Worm (Caenorhabditis elegans) whole organism, dauer: ENCODE results near the gene swd-2.2.

Source experiments
- unc-62 ChIP-seq: sonication (generic microtip); optimal IDR thresholded peaks from 2 replicates; lab custom pipeline; 2017; ENCODE audit warnings: missing biosample characterization, missing genetic modification reagents, missing genetic modification characterization

The swd-2.2 gene

ce11 chrIV:7764319-7764718 lies 9.9 kb upstream of the swd-2.2 start:
- no peak for TF ChIP-seq unc-62 (GFP tag; lab: Kevin White, UChicago)

ce11 chrIV:7770162-7770561 lies 4.0 kb upstream of the swd-2.2 start, which contains the start of gene rdl-1:
rdl-1 (minus strand) TSS chrIV:7770262.
- no peak for TF ChIP-seq unc-62 (GFP tag; lab: Kevin White, UChicago)

ce11 chrIV:7775725-7776124 lies 1.5 kb downstream of the swd-2.2 start, which contains the start of gene swd-2.1:
swd-2.1 (plus strand) TSS chrIV:7776025.
- no peak for TF ChIP-seq unc-62 (GFP tag; lab: Kevin White, UChicago)

ce11 chrIV:7778865-7779264 lies 4.7 kb downstream of the swd-2.2 start, which contains the start of gene rpap-3:
rpap-3 (minus strand) TSS chrIV:7778965.
- TF ChIP-seq unc-62 (GFP tag; lab: Kevin White, UChicago), result no peak

DNA sequence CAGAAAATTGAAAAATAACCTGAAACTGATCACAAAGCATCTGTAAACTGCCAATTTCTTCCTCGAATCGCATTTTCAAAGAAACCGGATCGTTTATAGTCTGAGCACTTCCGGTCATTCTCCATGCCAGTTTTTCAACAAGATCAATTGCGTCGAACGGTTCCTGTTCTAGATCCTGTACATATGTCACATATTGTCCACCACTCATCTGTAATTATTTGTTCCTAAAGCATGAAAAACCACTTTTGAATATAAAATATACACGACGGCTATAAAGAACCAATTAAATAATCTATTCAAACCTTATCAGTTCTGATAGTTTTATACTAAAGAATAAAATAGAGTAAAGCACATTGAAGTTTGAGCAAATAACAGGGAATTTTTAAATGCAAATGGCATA lies 8.1 kb downstream of the swd-2.2 start, which contains the start of gene sec-10:
sec-10 (minus strand) TSS at position 208 of the 400 bp plus-strand sequence.
- no peak for TF ChIP-seq unc-62 (GFP tag; lab: Kevin White, UChicago)

DNA sequence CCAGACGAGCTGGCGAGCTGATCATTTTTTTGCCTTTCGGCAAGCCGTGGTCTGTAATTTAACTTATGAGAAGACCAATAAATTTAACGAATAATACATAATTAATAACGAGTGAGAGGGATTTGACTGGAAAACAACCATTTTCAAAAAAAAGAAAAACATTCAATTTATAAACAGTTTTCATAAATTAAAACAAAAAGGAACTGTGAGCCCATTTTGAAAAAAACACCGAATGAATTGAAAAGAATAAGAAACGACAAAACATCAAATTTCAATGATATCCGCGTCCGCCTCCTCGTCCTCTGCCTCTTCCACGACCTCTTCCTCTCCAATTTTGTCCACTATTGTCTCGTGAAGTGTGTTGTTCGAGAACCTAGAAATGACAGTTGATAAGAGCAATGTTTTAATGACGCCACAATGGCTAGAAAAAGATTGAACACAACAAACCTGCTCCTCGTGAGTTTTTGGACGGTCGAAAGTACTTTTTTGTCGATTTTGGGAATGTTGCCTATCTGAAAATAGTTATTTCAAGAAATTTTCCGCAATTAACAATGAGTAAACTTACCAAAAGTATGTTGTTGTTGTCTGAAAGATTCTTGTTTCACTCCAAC lies 9.7 kb downstream of the swd-2.2 start, which contains the start of gene tag-321:
tag-321 (minus strand) TSS at position 51 of the 611 bp plus-strand sequence.
- TF ChIP-seq unc-62 (GFP tag; lab: Kevin White, UChicago), result no peak

DNA sequence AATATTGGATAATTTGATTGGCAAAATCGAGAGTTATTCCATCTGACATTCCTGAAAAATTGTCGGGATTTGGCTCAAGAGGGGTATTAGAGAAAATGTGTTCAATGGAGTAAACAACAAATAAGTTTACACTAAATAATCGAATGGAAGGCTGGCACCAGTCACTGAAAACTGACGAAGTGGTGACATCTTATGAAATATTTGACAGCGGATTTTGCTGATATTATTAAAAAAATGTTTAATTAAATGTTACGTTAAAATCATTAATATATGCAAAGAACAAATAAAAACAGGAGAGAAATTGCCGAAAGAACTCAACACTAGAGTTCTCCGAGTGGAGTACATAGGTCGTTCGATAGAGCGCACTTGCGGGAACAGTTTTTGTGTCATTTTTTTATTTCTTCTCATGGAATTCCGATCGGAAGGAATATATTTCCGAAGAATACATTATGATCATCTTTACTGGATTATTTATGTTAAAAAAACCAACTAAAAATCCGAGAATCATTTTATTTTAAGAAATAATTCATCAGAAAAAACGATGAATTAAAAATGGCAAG lies 11.4 kb downstream of the swd-2.2 start, which contains the start of gene tag-322:
tag-322 (minus strand) TSS at position 51 of the 560 bp plus-strand sequence.
- no peak for TF ChIP-seq unc-62 (GFP tag; lab: Kevin White, UChicago)

DNA sequence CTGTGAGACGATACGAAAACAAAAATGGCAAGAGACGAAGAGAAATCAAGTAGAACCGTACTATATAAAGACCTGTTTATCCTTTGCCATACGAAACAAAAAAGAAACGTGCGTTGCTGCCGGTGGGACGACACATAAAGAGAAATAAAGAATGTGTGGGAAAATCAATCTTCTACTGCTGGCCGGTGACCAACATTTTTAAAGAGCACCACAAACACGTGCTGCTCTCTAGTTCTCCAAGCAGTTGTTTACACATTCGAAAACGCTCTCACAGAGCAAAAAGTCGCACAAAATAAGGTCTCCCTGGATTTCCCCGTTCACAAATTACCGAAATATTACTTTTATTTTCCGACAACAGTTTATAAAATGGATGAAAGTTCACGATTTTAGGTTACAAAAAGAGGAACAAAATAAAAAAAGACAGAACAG lies 15.3 kb downstream of the swd-2.2 start, which contains the start of gene imp-3:
imp-3 (minus strand) TSS at position 93 of the 429 bp plus-strand sequence.
- no peak for TF ChIP-seq unc-62 (GFP tag; lab: Kevin White, UChicago)

DNA sequence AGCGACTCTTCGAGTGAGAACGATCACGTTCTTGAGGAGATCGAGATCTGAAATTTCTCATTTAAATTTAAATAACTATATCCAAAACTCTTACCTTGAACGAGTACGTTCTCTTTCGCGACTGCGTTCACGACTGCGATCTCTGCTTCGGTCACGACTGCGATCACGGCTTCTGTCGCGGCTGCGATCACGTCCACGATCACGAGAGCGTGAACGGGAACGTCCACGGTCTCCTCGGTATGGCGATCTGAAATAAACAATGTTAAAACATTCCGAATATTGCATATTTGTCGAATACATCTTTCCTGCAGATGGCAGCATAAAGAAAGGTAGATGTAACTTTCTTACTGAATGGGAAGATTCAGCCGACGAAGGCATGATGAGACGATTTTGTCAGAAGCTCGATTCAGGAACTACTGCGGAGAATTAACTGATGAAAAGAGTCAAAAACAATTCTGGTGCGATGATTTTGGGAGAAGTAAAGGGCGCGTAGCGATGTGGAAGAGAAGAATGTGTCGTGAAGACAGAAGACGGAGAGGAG lies 16.0 kb downstream of the swd-2.2 start:
- no peak for TF ChIP-seq unc-62 (GFP tag; lab: Kevin White, UChicago)

ce11 chrIV:7790801-7791588 lies 16.8 kb downstream of the swd-2.2 start, which contains the start of gene rsp-6:
rsp-6 (minus strand) TSS chrIV:7791229.
- TF ChIP-seq unc-62 (GFP tag; lab: Kevin White, UChicago), result no peak

DNA sequence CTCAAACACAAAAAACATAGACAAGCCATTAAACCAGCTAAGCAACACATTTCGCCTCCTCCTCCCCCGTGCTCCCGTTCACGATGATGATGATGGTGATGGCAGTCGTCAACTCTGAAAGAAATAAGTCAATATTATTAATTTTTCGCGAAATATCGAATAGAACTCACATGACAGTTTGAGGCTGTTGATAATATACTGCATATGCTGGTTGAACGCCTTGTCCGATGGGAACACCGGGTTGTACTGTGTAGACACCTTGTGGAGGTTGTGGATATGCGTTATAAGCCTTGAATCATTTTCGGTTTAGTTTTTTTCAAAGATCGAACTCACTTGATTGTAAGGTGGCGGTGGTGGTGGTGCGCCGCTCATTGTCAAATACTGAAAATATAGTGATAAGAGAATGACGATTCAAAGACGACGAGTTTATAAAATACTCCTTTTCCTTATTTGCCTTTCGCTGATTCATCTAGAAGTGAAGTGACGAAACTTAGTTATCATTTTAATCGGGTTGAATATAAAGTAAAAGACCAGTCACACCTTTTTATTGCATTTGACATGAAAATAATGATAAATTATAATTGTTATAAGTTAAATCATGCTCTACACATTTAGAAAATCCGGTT lies 17.7 kb downstream of the swd-2.2 start, which contains the start of gene C33H5.13:
C33H5.13 (minus strand) TSS at position 443 of the 626 bp plus-strand sequence.
- TF ChIP-seq unc-62 (GFP tag; lab: Kevin White, UChicago), result no peak

DNA sequence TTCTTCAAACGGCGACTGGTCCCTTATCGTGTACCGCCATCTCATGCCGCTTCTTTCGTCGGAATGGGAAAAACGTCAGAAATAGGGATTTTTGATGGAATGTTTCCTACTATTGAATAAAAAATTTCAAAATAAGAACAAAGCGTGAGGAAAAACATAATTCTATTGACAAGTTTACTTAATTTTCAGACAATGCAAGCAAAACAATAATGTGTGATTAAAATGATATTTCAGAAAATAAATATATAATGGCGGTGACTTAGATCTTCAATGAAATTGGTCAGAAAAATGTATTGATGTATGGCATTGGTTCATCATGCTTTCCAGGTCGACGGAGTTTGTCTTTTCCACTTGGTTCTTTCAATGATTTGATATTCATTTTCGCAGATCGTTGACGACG lies 20.5 kb downstream of the swd-2.2 start, which contains the start of gene ntp-1:
ntp-1 (minus strand) TSS at position 101 of the 400 bp plus-strand sequence.
- no peak for TF ChIP-seq unc-62 (GFP tag; lab: Kevin White, UChicago)

DNA sequence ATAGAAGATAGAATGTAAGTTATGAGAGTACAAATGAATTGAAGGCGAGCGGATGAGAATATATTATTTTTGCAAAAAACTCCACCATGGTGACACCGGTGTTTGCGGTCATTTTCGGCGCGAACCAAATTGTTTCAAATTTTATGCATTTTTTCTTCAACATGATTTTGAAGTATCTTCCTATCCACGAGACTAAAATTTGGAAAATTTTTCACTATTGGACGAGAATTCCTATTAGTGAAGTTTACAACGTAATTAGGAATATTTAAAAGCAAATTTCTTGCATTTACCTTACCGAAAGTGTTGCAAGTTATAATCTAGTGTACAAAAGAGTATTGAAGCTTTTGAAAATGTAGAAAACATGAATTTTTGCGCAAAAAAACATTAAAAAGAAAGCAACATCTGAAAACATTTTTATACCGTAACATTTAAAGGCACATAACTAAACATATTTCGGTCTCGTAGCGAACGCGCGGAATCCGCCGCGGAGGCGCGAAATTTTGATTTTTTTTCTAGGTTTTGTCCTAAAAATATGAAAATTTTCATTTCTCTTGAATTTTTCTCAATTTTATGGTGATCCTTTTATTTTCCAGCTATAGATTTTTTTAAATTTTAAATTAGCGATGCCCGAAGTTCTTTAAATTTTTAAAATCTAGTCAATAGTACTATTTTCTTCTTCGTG lies 22.4 kb downstream of the swd-2.2 start, which contains the start of gene sgo-1:
sgo-1 (minus strand) TSS at position 51 of the 682 bp plus-strand sequence.
- no peak for TF ChIP-seq unc-62 (GFP tag; lab: Kevin White, UChicago)

DNA sequence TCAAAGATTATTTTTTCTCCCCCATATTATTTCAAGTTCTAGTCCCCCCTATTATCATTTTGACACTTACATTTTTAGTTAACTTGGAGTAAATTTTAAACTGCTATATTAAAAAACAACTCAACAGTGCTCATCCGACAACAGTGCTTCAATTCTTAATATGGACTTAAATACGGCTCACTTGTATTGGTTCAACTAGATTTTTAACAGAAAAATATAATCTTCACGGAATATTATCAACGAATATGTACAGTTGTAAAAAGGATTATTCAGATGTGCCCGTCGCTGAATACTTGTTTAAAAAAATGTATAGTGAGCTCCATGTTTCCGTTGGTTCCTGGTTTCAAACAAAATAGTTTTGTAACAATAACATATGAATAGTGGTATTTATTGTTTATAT lies 26.1 kb downstream of the swd-2.2 start:
- TF ChIP-seq unc-62 (GFP tag; lab: Kevin White, UChicago), result no peak
